Fruit fly (Drosophila melanogaster) whole organism, pupa: ENCODE results near the gene CG31370.

Experiments
- CG10348 ChIP-seq: fragments of 200-800 bp; sonication (Bioruptor generic); IDR thresholded peaks from 2 replicates; pipeline ENCODE4 v1.3.6; 2022; ENCODE audit warnings: missing biosample characterization, missing genetic modification characterization
- CG13204 ChIP-seq: fragments of 200-800 bp; sonication (Bioruptor generic); optimal IDR thresholded peaks from 2 replicates; lab custom pipeline; 2018; ENCODE audit warnings: missing biosample characterization, mild to moderate bottlenecking, missing genetic modification characterization, moderate library complexity
- CG15710 ChIP-seq: fragments of 200-800 bp; sonication (Bioruptor generic); optimal IDR thresholded peaks from 2 replicates; lab custom pipeline; 2018; ENCODE audit warnings: missing biosample characterization, mild to moderate bottlenecking, missing genetic modification characterization, moderate library complexity
- EcR ChIP-seq: fragments of 200-800 bp; sonication (Bioruptor generic); optimal IDR thresholded peaks from 3 replicates; lab custom pipeline; 2019; ENCODE audit warnings: missing biosample characterization, missing genetic modification characterization, mild to moderate bottlenecking, moderate library complexity, missing genetic modification reagents
- Pif1A ChIP-seq: fragments of 200-800 bp; sonication (Bioruptor generic); optimal IDR thresholded peaks from 3 replicates; lab custom pipeline; 2016; ENCODE audit warnings: missing biosample characterization, missing genetic modification characterization
- gl ChIP-seq: fragments of 200-800 bp; sonication (Bioruptor generic); optimal IDR thresholded peaks from 2 replicates; lab custom pipeline; 2018; ENCODE audit warnings: missing biosample characterization, mild to moderate bottlenecking, missing genetic modification characterization

DNA sequence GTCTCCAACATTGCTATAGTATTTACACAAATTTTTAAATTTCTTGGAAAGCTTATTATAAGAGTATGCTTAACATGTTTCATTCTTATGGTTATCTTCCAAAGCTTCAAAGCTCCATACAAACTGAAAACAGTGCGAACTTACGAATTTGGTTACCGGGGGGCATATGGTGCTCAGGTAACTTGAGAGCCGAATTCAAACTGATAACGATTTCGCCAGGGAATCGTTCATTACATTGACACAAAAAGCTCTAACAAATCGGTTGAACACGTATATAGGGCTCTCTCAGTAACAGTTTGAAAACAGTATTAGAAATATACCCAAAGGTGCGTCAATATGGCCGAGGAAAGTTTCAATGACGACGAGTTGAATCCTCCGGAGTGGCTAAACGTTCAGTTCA is 1.7 kb upstream of the CG31370 start, which contains the start of gene CG13659:
- no peak for TF ChIP-seq CG10348 (GFP tag; lab: Robert Waterston, UW)
- TF ChIP-seq CG13204 (GFP tag; lab: Kevin White, UChicago) = no peak
- TF ChIP-seq CG15710 (tag; lab: Kevin White, UChicago) = no peak
- TF ChIP-seq Pif1A (GFP tag; lab: Kevin White, UChicago) = no peak
- TF ChIP-seq EcR (GFP tag; lab: Kevin White, UChicago) = no peak
- no peak for TF ChIP-seq gl
